Worm (Caenorhabditis elegans) whole organism, L4 larva: ENCODE results near the gene C14A11.5.
A peak's percentile ranks its signal among the peaks of the same experiment; 100 is the strongest.

Experiments
- D1046.2 ChIP-seq: fragments of 200-800 bp; sonication (Bioruptor generic); IDR thresholded peaks from 2 replicates; pipeline ENCODE4 v1.3.6; 2022; ENCODE audit warnings: missing genetic modification characterization, missing compliant biosample characterization
- F44E2.7 ChIP-seq: fragments of 200-800 bp; sonication (Bioruptor generic); IDR thresholded peaks from 2 replicates; pipeline ENCODE4 v2.1.2; 2022; ENCODE audit warnings: missing genetic modification characterization, missing compliant biosample characterization
- T26A8.4 ChIP-seq: fragments of 200-800 bp; sonication (Bioruptor generic); IDR thresholded peaks from 2 replicates; pipeline ENCODE4 v1.3.6; 2022; ENCODE audit warnings: missing genetic modification characterization, missing compliant biosample characterization
- Y48G9A.11 ChIP-seq: fragments of 200-800 bp; sonication (Bioruptor generic); IDR thresholded peaks from 2 replicates; pipeline ENCODE4 v1.3.6; 2022; ENCODE audit warnings: missing genetic modification reagents, missing genetic modification characterization, missing compliant biosample characterization
- Y5F2A.4 ChIP-seq: fragments of 200-800 bp; sonication (Bioruptor generic); optimal IDR thresholded peaks from 2 replicates; lab custom pipeline; 2018; ENCODE audit warnings: mild to moderate bottlenecking, missing genetic modification characterization, missing compliant biosample characterization
- Y75B8A.6 ChIP-seq: fragments of 200-800 bp; sonication (Bioruptor generic); IDR thresholded peaks from 2 replicates; pipeline ENCODE4 v1.3.6; 2022; ENCODE audit warnings: missing genetic modification reagents, missing genetic modification characterization, missing compliant biosample characterization
- ZK337.2 ChIP-seq: fragments of 200-800 bp; sonication (Bioruptor generic); IDR thresholded peaks from 2 replicates; pipeline ENCODE4 v1.3.6; 2022; ENCODE audit warnings: missing genetic modification reagents, missing genetic modification characterization, missing compliant biosample characterization
- ZK546.5 ChIP-seq, 2 experiments: sonication (generic microtip); optimal IDR thresholded peaks; 2 replicates each; lab custom pipeline; 2017; ENCODE audit warnings: missing biosample characterization in 2 of 2, missing genetic modification characterization in 2 of 2
- aly-2 ChIP-seq: sonication (generic microtip); optimal IDR thresholded peaks from 2 replicates; lab custom pipeline; 2018; ENCODE audit warnings: missing biosample characterization, missing genetic modification characterization
- ceh-82 ChIP-seq: sonication (generic microtip); optimal IDR thresholded peaks from 2 replicates; lab custom pipeline; 2017; ENCODE audit warnings: missing biosample characterization, missing genetic modification characterization
- ctbp-1 ChIP-seq: fragments of 200-800 bp; sonication (Bioruptor generic); IDR thresholded peaks from 2 replicates; pipeline ENCODE4 v1.3.6; 2022; ENCODE audit warnings: missing genetic modification reagents, missing genetic modification characterization, missing compliant biosample characterization
- dmd-6 ChIP-seq: fragments of 200-800 bp; sonication (Bioruptor generic); IDR thresholded peaks from 2 replicates; pipeline ENCODE4 v1.3.6; 2022; ENCODE audit warnings: missing genetic modification reagents, missing genetic modification characterization, missing compliant biosample characterization
- dmd-9 ChIP-seq: fragments of 200-800 bp; sonication (Bioruptor generic); IDR thresholded peaks from 2 replicates; pipeline ENCODE4 v1.3.6; 2022; ENCODE audit warnings: missing genetic modification reagents, missing genetic modification characterization, missing compliant biosample characterization
- duxl-1 ChIP-seq: sonication (generic microtip); optimal IDR thresholded peaks from 2 replicates; lab custom pipeline; 2016; ENCODE audit warnings: mild to moderate bottlenecking, missing genetic modification characterization, moderate library complexity, missing compliant biosample characterization; ENCODE audit not compliant: poor library complexity
- egl-43 ChIP-seq: fragments of 200-800 bp; sonication (Bioruptor generic); IDR thresholded peaks from 2 replicates; pipeline ENCODE4 v1.3.6; 2022; ENCODE audit warnings: missing genetic modification reagents, missing genetic modification characterization, missing compliant biosample characterization
- fkh-10 ChIP-seq: fragments of 150-350 bp; optimal IDR thresholded peaks from 2 replicates; lab custom pipeline; 2014; ENCODE audit warnings: missing biosample characterization, missing genetic modification reagents, missing genetic modification characterization
- fos-1 ChIP-seq: fragments of 150-350 bp; optimal IDR thresholded peaks from 2 replicates; lab custom pipeline; 2014; ENCODE audit warnings: missing biosample characterization, missing genetic modification characterization
- hif-1 ChIP-seq, 2 experiments: sonication (generic microtip); optimal IDR thresholded peaks; 2 replicates each; lab custom pipeline; 2016 to 2017; ENCODE audit warnings: missing compliant biosample characterization in 2 of 2, missing genetic modification characterization in 2 of 2, missing genetic modification reagents in 2 of 2, missing genotype in 2 of 2, mild to moderate bottlenecking in 1 of 2
- hlh-11 ChIP-seq: fragments of 200-800 bp; sonication (Bioruptor generic); optimal IDR thresholded peaks from 2 replicates; lab custom pipeline; 2018; ENCODE audit warnings: mild to moderate bottlenecking, missing genetic modification characterization, missing compliant biosample characterization
- jun-1 ChIP-seq: fragments of 150-350 bp; optimal IDR thresholded peaks from 2 replicates; lab custom pipeline; 2014; ENCODE audit warnings: missing biosample characterization, missing genetic modification reagents, missing genetic modification characterization
- lim-7 ChIP-seq: fragments of 200-800 bp; sonication (Bioruptor generic); IDR thresholded peaks from 2 replicates; pipeline ENCODE4 v1.3.6; 2022; ENCODE audit warnings: missing genetic modification characterization, missing compliant biosample characterization
- lin-1 ChIP-seq: fragments of 200-800 bp; sonication (Bioruptor generic); IDR thresholded peaks from 2 replicates; pipeline ENCODE4 v1.3.6; 2022; ENCODE audit warnings: missing genetic modification reagents, missing genetic modification characterization, missing compliant biosample characterization
- lin-13 ChIP-seq: fragments of 150-350 bp; optimal IDR thresholded peaks from 2 replicates; lab custom pipeline; 2014; ENCODE audit warnings: missing biosample characterization, missing genetic modification reagents, missing genetic modification characterization
- lin-29 ChIP-seq: fragments of 200-800 bp; sonication (Bioruptor generic); IDR thresholded peaks from 2 replicates; pipeline ENCODE4 v1.3.6; 2022; ENCODE audit warnings: missing genetic modification reagents, missing genetic modification characterization, missing compliant biosample characterization
- lin-38 ChIP-seq: fragments of 200-800 bp; sonication (Bioruptor generic); IDR thresholded peaks from 2 replicates; pipeline ENCODE4 v1.3.6; 2022; ENCODE audit warnings: missing genetic modification reagents, missing genetic modification characterization, missing compliant biosample characterization
- lsy-2 ChIP-seq, 2 experiments: fragments of 150-350 bp in 1 of 2; sonication (generic microtip) in 1 of 2; optimal IDR thresholded peaks; 2 replicates each; lab custom pipeline; 2014 to 2017; ENCODE audit warnings: missing biosample characterization in 2 of 2, missing genetic modification characterization in 2 of 2
- mdt-29 ChIP-seq: fragments of 200-800 bp; sonication (Bioruptor generic); IDR thresholded peaks from 2 replicates; pipeline ENCODE4 v1.3.6; 2022; ENCODE audit warnings: missing genetic modification reagents, missing genetic modification characterization, missing compliant biosample characterization
- mxl-3 ChIP-seq: fragments of 200-800 bp; sonication (Bioruptor generic); optimal IDR thresholded peaks from 2 replicates; lab custom pipeline; 2018; ENCODE audit warnings: mild to moderate bottlenecking, missing genetic modification characterization, missing compliant biosample characterization
- nhr-102 ChIP-seq: sonication (generic microtip); optimal IDR thresholded peaks from 2 replicates; lab custom pipeline; 2016; ENCODE audit warnings: mild to moderate bottlenecking, missing genetic modification characterization, moderate library complexity, missing compliant biosample characterization
- nhr-111 ChIP-seq: fragments of 200-800 bp; sonication (Bioruptor generic); optimal IDR thresholded peaks from 2 replicates; lab custom pipeline; 2018; ENCODE audit warnings: mild to moderate bottlenecking, missing genetic modification characterization, missing compliant biosample characterization
- nhr-41 ChIP-seq: fragments of 200-800 bp; sonication (Bioruptor generic); IDR thresholded peaks from 2 replicates; pipeline ENCODE4 v1.3.6; 2022; ENCODE audit warnings: missing genetic modification reagents, missing genetic modification characterization, missing compliant biosample characterization
- nhr-48 ChIP-seq: sonication (generic microtip); optimal IDR thresholded peaks from 2 replicates; lab custom pipeline; 2016; ENCODE audit warnings: mild to moderate bottlenecking, missing genetic modification characterization, missing compliant biosample characterization
- pha-4 ChIP-seq, 2 experiments: fragments of 150-350 bp in 1 of 2; fragments of 200-800 bp in 1 of 2; sonication (Bioruptor generic) in 1 of 2; IDR thresholded peaks in 1 of 2; optimal IDR thresholded peaks in 1 of 2; 2 replicates each; pipeline versions ENCODE4 v1.3.6 to Lab custom; 2014 to 2022; ENCODE audit warnings: missing genetic modification characterization in 2 of 2, missing genetic modification reagents in 2 of 2, missing biosample characterization in 1 of 2, missing compliant biosample characterization in 1 of 2
- php-3 ChIP-seq: fragments of 200-800 bp; sonication (Bioruptor generic); IDR thresholded peaks from 2 replicates; pipeline ENCODE4 v1.3.6; 2022; ENCODE audit warnings: missing genetic modification reagents, missing genetic modification characterization, missing compliant biosample characterization
- snpc-4 ChIP-seq: fragments of 150-350 bp; optimal IDR thresholded peaks from 2 replicates; lab custom pipeline; 2014; ENCODE audit warnings: missing biosample characterization, missing genetic modification characterization
- spr-1 ChIP-seq: sonication (generic microtip); optimal IDR thresholded peaks from 2 replicates; lab custom pipeline; 2016; ENCODE audit warnings: mild to moderate bottlenecking, missing genetic modification characterization, missing compliant biosample characterization
- tag-97 ChIP-seq: fragments of 200-800 bp; sonication (Bioruptor generic); IDR thresholded peaks from 2 replicates; pipeline ENCODE4 v1.3.6; 2022; ENCODE audit warnings: missing genetic modification characterization, missing compliant biosample characterization
- tra-1 ChIP-seq: fragments of 200-800 bp; sonication (Bioruptor generic); IDR thresholded peaks from 2 replicates; pipeline ENCODE4 v1.3.6; 2022; ENCODE audit warnings: missing genetic modification reagents, missing genetic modification characterization, missing compliant biosample characterization
- unc-130 ChIP-seq: sonication (generic microtip); optimal IDR thresholded peaks from 2 replicates; lab custom pipeline; 2016; ENCODE audit warnings: missing genetic modification reagents, missing genetic modification characterization, missing compliant biosample characterization
- unc-62 ChIP-seq, 3 experiments: fragments of 150-350 bp in 1 of 3; sonication (generic microtip); optimal IDR thresholded peaks in 2 of 3; peaks in 1 of 3; 1 replicate in 1 of 3; 2 replicates in 2 of 3; lab custom pipeline; 2014 to 2017; ENCODE audit warnings: missing biosample characterization in 3 of 3, missing genetic modification characterization in 3 of 3, missing genetic modification reagents in 3 of 3, missing genotype in 1 of 3
- zfp-2 ChIP-seq: sonication (generic microtip); optimal IDR thresholded peaks from 2 replicates; lab custom pipeline; 2016; ENCODE audit warnings: mild to moderate bottlenecking, missing genetic modification characterization, missing compliant biosample characterization
- zip-11 ChIP-seq: fragments of 200-800 bp; sonication (Bioruptor generic); IDR thresholded peaks from 2 replicates; pipeline ENCODE4 v1.3.6; 2022; ENCODE audit warnings: missing genetic modification characterization, missing compliant biosample characterization
- ztf-11 ChIP-seq: fragments of 150-350 bp; optimal IDR thresholded peaks from 2 replicates; lab custom pipeline; 2014; ENCODE audit warnings: missing biosample characterization, missing genetic modification characterization
- ztf-7 ChIP-seq: fragments of 150-350 bp; optimal IDR thresholded peaks from 2 replicates; lab custom pipeline; 2014; ENCODE audit warnings: missing biosample characterization, missing genetic modification characterization

C14A11.5 gene

ce11 chrX:2852388-2852908 is 45.1 kb upstream of the C14A11.5 start, which contains the start of gene kin-29 (continued):
- peak; percentile 72 for TF ChIP-seq pha-4 (GFP tag; IDR thresholded peaks at IDR 0.05; lab: Robert Waterston, UW)
- TF ChIP-seq pha-4 (tag; optimal IDR thresholded peaks at IDR 0.05; lab: Kevin White, UChicago): no peak
- TF ChIP-seq Y48G9A.11 (GFP tag; lab: Robert Waterston, UW): no peak
- TF ChIP-seq nhr-102 (tag; lab: Kevin White, UChicago): peak; percentile 64
- TF ChIP-seq lsy-2 (tag; optimal IDR thresholded peaks at IDR 0.05; lab: Kevin White, UChicago): peak; percentile 53 to 59
- TF ChIP-seq Y75B8A.6 (GFP tag; lab: Robert Waterston, UW): no peak
- peak; percentile 74 for TF ChIP-seq dmd-6 (GFP tag; lab: Robert Waterston, UW)
- peak; percentile 93 for TF ChIP-seq fkh-10 (GFP tag; lab: Kevin White, UChicago)
- TF ChIP-seq nhr-111 (GFP tag; lab: Kevin White, UChicago): no peak
- TF ChIP-seq fos-1 (tag; lab: Kevin White, UChicago): no peak
- peak in 1 of 2 experiments; percentile 99 for TF ChIP-seq unc-62 (GFP tag; optimal IDR thresholded peaks at IDR 0.05 in 1 of 2; lab: Kevin White, UChicago)
- TF ChIP-seq unc-62 (tag; optimal IDR thresholded peaks at IDR 0.05; lab: Kevin White, UChicago): no peak
- no peak for TF ChIP-seq ZK337.2
- no peak for TF ChIP-seq D1046.2 (GFP tag; lab: Robert Waterston, UW)
- no peak for TF ChIP-seq mdt-29
- peak; percentile 80 for TF ChIP-seq nhr-48
- peak; percentile 37; the same call in 1 of the 2 replicates for TF ChIP-seq lin-1 (GFP tag; lab: Robert Waterston, UW)
- TF ChIP-seq php-3 (GFP tag; lab: Robert Waterston, UW): peak; percentile 61
- no peak for TF ChIP-seq ZK546.5 (tag; optimal IDR thresholded peaks at IDR 0.05; lab: Kevin White, UChicago)
- peak; percentile 82 for TF ChIP-seq T26A8.4 (GFP tag; lab: Robert Waterston, UW)
- peak; percentile 62; the same call in 1 of the 2 replicates for TF ChIP-seq dmd-9 (GFP tag; lab: Robert Waterston, UW)
- peak; percentile 56 for TF ChIP-seq lin-13 (GFP tag; lab: Kevin White, UChicago)
- no peak for TF ChIP-seq lin-29
- TF ChIP-seq ztf-7 (tag; lab: Kevin White, UChicago): peak; percentile 31
- peak; percentile 44; the same call in 1 of the 2 replicates for TF ChIP-seq tra-1 (GFP tag; lab: Robert Waterston, UW)

ce11 chrX:2843508-2843907 is 36.2 kb upstream of the C14A11.5 start:
- peak; percentile 31 for TF ChIP-seq hlh-11 (tag; lab: Kevin White, UChicago)
- TF ChIP-seq tag-97 (GFP tag; lab: Robert Waterston, UW): no peak
- no peak for TF ChIP-seq mxl-3
- TF ChIP-seq F44E2.7 (GFP tag; lab: Robert Waterston, UW): no peak
- TF ChIP-seq ztf-11 (tag; lab: Kevin White, UChicago): no peak
- no peak for TF ChIP-seq ceh-82 (tag; lab: Kevin White, UChicago)
- TF ChIP-seq nhr-41 (GFP tag; lab: Robert Waterston, UW): no peak
- no peak for TF ChIP-seq ctbp-1
- no peak for TF ChIP-seq unc-130 (GFP tag; lab: Kevin White, UChicago)
- no peak for TF ChIP-seq fkh-10 (GFP tag; lab: Kevin White, UChicago)
- 0 out of 2 replicates have a peak, but pooled peaks have one; percentile 13 for TF ChIP-seq php-3 (GFP tag; lab: Robert Waterston, UW)
- TF ChIP-seq aly-2 (tag; lab: Kevin White, UChicago): no peak
- TF ChIP-seq egl-43: peak; percentile 74
- TF ChIP-seq spr-1 (tag; lab: Kevin White, UChicago): no peak
- no peak for TF ChIP-seq duxl-1
- TF ChIP-seq hif-1 (tag; optimal IDR thresholded peaks at IDR 0.05; lab: Kevin White, UChicago): peak in 1 of 2 experiments; percentile 28
- TF ChIP-seq tra-1 (GFP tag; lab: Robert Waterston, UW): 0 out of 2 replicates have a peak, but pooled peaks have one; percentile 42
- TF ChIP-seq Y5F2A.4 (GFP tag; lab: Kevin White, UChicago): no peak
- TF ChIP-seq lin-38 (GFP tag; lab: Robert Waterston, UW): no peak
- no peak for TF ChIP-seq zfp-2
- no peak for TF ChIP-seq zip-11
- peak; percentile 72 for TF ChIP-seq snpc-4 (tag; lab: Kevin White, UChicago)
- TF ChIP-seq nhr-102 (tag; lab: Kevin White, UChicago): peak; percentile 12
- TF ChIP-seq lim-7 (GFP tag; lab: Robert Waterston, UW): 0 out of 2 replicates have a peak, but pooled peaks have one; percentile 23
- 0 out of 2 replicates have a peak, but pooled peaks have one; percentile 32 for TF ChIP-seq T26A8.4 (GFP tag; lab: Robert Waterston, UW)
- no peak for TF ChIP-seq jun-1
- TF ChIP-seq ZK546.5 (tag; optimal IDR thresholded peaks at IDR 0.05; lab: Kevin White, UChicago): no peak
- TF ChIP-seq, all 104 proteins: peak for 9
